Fruit fly (Drosophila melanogaster): Measurements from ENCODE around the gene Ect3.

The Ect3 gene

DNA sequence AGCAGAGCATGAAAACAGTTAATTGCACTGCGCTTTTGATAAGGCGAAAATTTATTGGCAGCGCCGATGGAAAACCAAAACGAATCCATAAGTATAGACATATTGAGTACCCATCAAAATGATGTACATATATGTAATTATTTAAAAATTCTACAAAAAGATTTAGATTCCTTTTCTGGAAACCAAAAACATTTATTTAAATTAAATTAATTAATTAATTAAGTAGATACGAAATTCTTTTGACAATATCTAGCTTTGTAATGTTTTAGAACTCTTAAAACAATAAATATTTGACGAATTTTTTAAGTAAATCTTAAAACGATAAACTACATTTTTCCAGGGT, 21.8 kb upstream of the Ect3 start (continued):
- no peak for TF ChIP-seq CG11902 (GFP tag; optimal IDR thresholded peaks at IDR 0.05)
- no peak for TF ChIP-seq CG7368 (GFP tag; optimal IDR thresholded peaks at IDR 0.05)
- no peak for TF ChIP-seq pdm3 (GFP tag; optimal IDR thresholded peaks at IDR 0.05)
- TF ChIP-seq spab (GFP tag; optimal IDR thresholded peaks at IDR 0.05): no peak
- TF ChIP-seq CG6808 (GFP tag; optimal IDR thresholded peaks at IDR 0.05): no peak
- no peak for TF ChIP-seq fd59A (GFP tag; optimal IDR thresholded peaks at IDR 0.05)
- peak in 1 of 2 experiments; percentile 18 for TF ChIP-seq salr (GFP tag; optimal IDR thresholded peaks at IDR 0.05)
- TF ChIP-seq CG3919 (GFP tag; optimal IDR thresholded peaks at IDR 0.05): peak; percentile 34
- TF ChIP-seq Sox14 (GFP tag; optimal IDR thresholded peaks at IDR 0.05): no peak
- TF ChIP-seq Met (GFP tag; optimal IDR thresholded peaks at IDR 0.05): no peak
- TF ChIP-seq CG11762 (GFP tag; optimal IDR thresholded peaks at IDR 0.05; ENCODE audit: insufficient read depth): no peak

DNA sequence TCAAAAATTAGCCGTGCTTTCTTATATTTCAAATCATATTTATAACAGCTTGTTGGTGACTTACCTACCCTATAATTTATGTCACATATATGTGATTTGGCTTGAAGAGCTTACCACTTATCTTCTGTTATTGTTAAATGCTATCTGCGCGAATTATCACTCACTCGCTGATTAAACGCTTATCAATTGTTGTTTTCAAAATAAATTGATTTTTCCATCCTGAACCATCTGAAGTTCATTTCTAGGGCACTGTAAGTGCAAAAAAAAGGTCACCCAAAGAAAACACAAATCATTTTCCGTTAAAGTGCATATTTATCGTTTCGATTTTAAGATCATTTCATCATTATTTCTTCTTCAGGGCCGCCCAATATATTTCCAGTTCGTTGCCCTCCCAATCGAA, 20.8 kb upstream of the Ect3 start:
- TF ChIP-seq svp (GFP tag): peak; percentile 92
- no peak for TF ChIP-seq fkh (GFP tag; optimal IDR thresholded peaks at IDR 0.05)
- TF ChIP-seq vri (GFP tag; optimal IDR thresholded peaks at IDR 0.05): peak; percentile 5

DNA sequence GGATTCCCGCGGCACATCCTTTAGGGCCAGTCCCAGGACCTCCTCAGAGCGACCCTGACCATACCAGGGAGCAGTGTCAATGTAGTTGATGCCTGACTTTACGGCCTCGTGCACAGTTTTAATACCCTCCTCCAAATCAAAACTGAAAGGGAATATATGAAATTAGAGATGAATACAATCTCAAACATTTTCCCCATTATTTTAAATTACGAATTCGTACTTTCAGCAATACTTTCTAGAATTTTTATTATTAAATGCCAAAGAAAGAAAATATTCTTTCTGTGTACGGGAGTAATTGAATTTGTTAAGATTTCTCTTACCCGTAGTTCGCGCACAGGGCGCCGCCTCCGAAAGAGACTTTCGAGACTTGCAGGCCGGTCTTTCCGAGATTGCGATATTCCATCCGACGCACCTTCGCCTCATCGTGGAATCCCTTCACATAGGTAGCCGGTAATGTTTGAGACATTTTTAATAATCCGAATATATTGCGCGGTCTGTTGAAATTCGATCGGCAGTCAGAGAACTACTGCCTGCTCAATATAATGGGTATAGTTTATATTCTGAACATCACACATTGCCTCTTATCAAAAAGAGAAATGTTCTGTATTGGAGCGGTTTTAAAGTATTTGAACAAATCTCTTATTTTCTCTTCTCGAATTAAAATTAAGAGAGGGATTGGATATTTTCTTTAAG, 19.1 kb upstream of the Ect3 start, which contains the start of gene CG18547:
CG18547 (minus strand) TSS at position 512 of the 693 bp plus-strand sequence.
- TF ChIP-seq CG11902 (GFP tag; optimal IDR thresholded peaks at IDR 0.05) (no peak), Ets96B (tag; optimal IDR thresholded peaks at IDR 0.05) (peak; percentile 59), CG11294 (GFP tag; IDR thresholded peaks at IDR 0.05) (no peak), CG8319 (GFP tag; optimal IDR thresholded peaks at IDR 0.05) (no peak), Met (GFP tag; optimal IDR thresholded peaks at IDR 0.05) (peak; percentile 62), CG8632 (GFP tag; optimal IDR thresholded peaks at IDR 0.05) (peak; percentile 46), Eip75B (GFP tag; optimal IDR thresholded peaks at IDR 0.05) (peak; percentile 49), CG31627 (GFP tag; optimal IDR thresholded peaks at IDR 0.05) (peak; percentile 59), CG6792 (GFP tag; optimal IDR thresholded peaks at IDR 0.05) (peak; percentile 45), CG1621 (tag; optimal IDR thresholded peaks at IDR 0.05) (peak; percentile 59), CG4318 (GFP tag; optimal IDR thresholded peaks at IDR 0.05) (no peak), Hr4 (GFP tag; optimal IDR thresholded peaks at IDR 0.05) (peak; percentile 26), cyc (GFP tag; optimal IDR thresholded peaks at IDR 0.05) (peak; percentile 49), Hr38 (GFP tag; optimal IDR thresholded peaks at IDR 0.05) (no peak), Blimp-1 (GFP tag; optimal IDR thresholded peaks at IDR 0.05) (no peak), net (GFP tag; optimal IDR thresholded peaks at IDR 0.05) (peak; percentile 14), vri (GFP tag; optimal IDR thresholded peaks at IDR 0.05) (peak; percentile 14), Sox14 (GFP tag; optimal IDR thresholded peaks at IDR 0.05) (peak; percentile 50), CG32006 (GFP tag; optimal IDR thresholded peaks at IDR 0.05) (peak; percentile 25), Eip93F (GFP tag; optimal IDR thresholded peaks at IDR 0.05) (no peak), CG34406 (GFP tag; optimal IDR thresholded peaks at IDR 0.05) (peak; percentile 43), CG16779 (tag; optimal IDR thresholded peaks at IDR 0.05) (no peak), Gug (GFP tag; IDR thresholded peaks at IDR 0.05) (0 out of 2 replicates have a peak, but pooled peaks have one; percentile 20), fd85E (GFP tag; optimal IDR thresholded peaks at IDR 0.05) (no peak), OdsH (GFP tag; optimal IDR thresholded peaks at IDR 0.05) (peak; percentile 48), salr (GFP tag; optimal IDR thresholded peaks at IDR 0.05) (no peak), lz (GFP tag; optimal IDR thresholded peaks at IDR 0.05) (peak; percentile 57), acj6 (GFP tag; optimal IDR thresholded peaks at IDR 0.05) (peak; percentile 51), eg (GFP tag; IDR thresholded peaks at IDR 0.05) (no peak), esn (GFP tag; optimal IDR thresholded peaks at IDR 0.05) (peak; percentile 46), Ets21C (GFP tag; optimal IDR thresholded peaks at IDR 0.05) (peak; percentile 26), CG7368 (GFP tag; optimal IDR thresholded peaks at IDR 0.05) (peak; percentile 32), spab (GFP tag; optimal IDR thresholded peaks at IDR 0.05) (no peak), Smox (GFP tag; optimal IDR thresholded peaks at IDR 0.05) (peak; percentile 41), Eip78C (GFP tag) (peak; percentile 84), topi (GFP tag; optimal IDR thresholded peaks at IDR 0.05) (peak; percentile 54), CG3032 (tag; optimal IDR thresholded peaks at IDR 0.05) (peak; percentile 40), CG15336 (GFP tag; IDR thresholded peaks at IDR 0.05) (0 out of 2 replicates have a peak, but pooled peaks have one; percentile 22), svp (GFP tag) (peak; percentile 82), Hr39 (GFP tag; optimal IDR thresholded peaks at IDR 0.05) (peak; percentile 48), achi (GFP tag; optimal IDR thresholded peaks at IDR 0.05) (peak; percentile 9), fd59A (GFP tag; optimal IDR thresholded peaks at IDR 0.05) (no peak)

Data from whole organism, prepupa.